Worm (Caenorhabditis elegans) whole organism, L4 larva: Measurements from ENCODE around the gene Y105C5A.1273.

Experiments
- T26A8.4 ChIP-seq: fragments of 200-800 bp; sonication (Bioruptor generic); IDR thresholded peaks from 2 replicates; pipeline ENCODE4 v1.3.6; 2022; ENCODE audit warnings: missing genetic modification characterization, missing compliant biosample characterization
- Y48G9A.11 ChIP-seq: fragments of 200-800 bp; sonication (Bioruptor generic); IDR thresholded peaks from 2 replicates; pipeline ENCODE4 v1.3.6; 2022; ENCODE audit warnings: missing genetic modification reagents, missing genetic modification characterization, missing compliant biosample characterization
- aly-2 ChIP-seq: sonication (generic microtip); optimal IDR thresholded peaks from 2 replicates; lab custom pipeline; 2018; ENCODE audit warnings: missing biosample characterization, missing genetic modification characterization
- ctbp-1 ChIP-seq: fragments of 200-800 bp; sonication (Bioruptor generic); IDR thresholded peaks from 2 replicates; pipeline ENCODE4 v1.3.6; 2022; ENCODE audit warnings: missing genetic modification reagents, missing genetic modification characterization, missing compliant biosample characterization
- daf-12 ChIP-seq: fragments of 150-350 bp; optimal IDR thresholded peaks from 2 replicates; lab custom pipeline; 2014; ENCODE audit warnings: missing biosample characterization, missing genetic modification reagents, missing genetic modification characterization
- jun-1 ChIP-seq: fragments of 150-350 bp; optimal IDR thresholded peaks from 2 replicates; lab custom pipeline; 2014; ENCODE audit warnings: missing biosample characterization, missing genetic modification reagents, missing genetic modification characterization
- nhr-10 ChIP-seq: fragments of 150-350 bp; optimal IDR thresholded peaks from 2 replicates; lab custom pipeline; 2014; ENCODE audit warnings: missing biosample characterization, missing genetic modification characterization
- nhr-25 ChIP-seq: sonication (generic microtip); optimal IDR thresholded peaks from 2 replicates; lab custom pipeline; 2017; ENCODE audit warnings: missing genetic modification characterization, mild to moderate bottlenecking, missing compliant biosample characterization, antibody characterized with exemption, moderate library complexity, borderline replicate concordance; ENCODE audit not compliant: insufficient read depth
- nhr-28 ChIP-seq: fragments of 150-350 bp; optimal IDR thresholded peaks from 2 replicates; lab custom pipeline; 2014; ENCODE audit warnings: missing biosample characterization, missing genetic modification characterization
- nhr-77 ChIP-seq: fragments of 150-350 bp; optimal IDR thresholded peaks from 2 replicates; lab custom pipeline; 2014; ENCODE audit warnings: missing biosample characterization, missing genetic modification characterization
- unc-130 ChIP-seq: sonication (generic microtip); optimal IDR thresholded peaks from 2 replicates; lab custom pipeline; 2016; ENCODE audit warnings: missing genetic modification reagents, missing genetic modification characterization, missing compliant biosample characterization
- unc-39 ChIP-seq: sonication (generic microtip); optimal IDR thresholded peaks from 2 replicates; lab custom pipeline; 2017; ENCODE audit warnings: missing biosample characterization, missing genetic modification characterization

ce11 chrIV:15794007-15794406, 3.1 kb downstream of the Y105C5A.1273 start:
- no peak for TF ChIP-seq Y48G9A.11 (GFP tag; lab: Robert Waterston, UW)
- no peak for TF ChIP-seq unc-130 (GFP tag; lab: Kevin White, UChicago)
- no peak for TF ChIP-seq nhr-28 (tag; lab: Kevin White, UChicago)
- TF ChIP-seq jun-1 (tag; lab: Kevin White, UChicago) = no peak
- no peak for TF ChIP-seq T26A8.4
- no peak for TF ChIP-seq nhr-77 (tag; lab: Kevin White, UChicago)
- TF ChIP-seq aly-2 = no peak
- no peak for TF ChIP-seq nhr-10 (tag; lab: Kevin White, UChicago)
- no peak for TF ChIP-seq daf-12 (tag; lab: Kevin White, UChicago)
- TF ChIP-seq nhr-25 (tag; lab: Kevin White, UChicago) = no peak
- TF ChIP-seq ctbp-1 (GFP tag; lab: Robert Waterston, UW) = no peak
- TF ChIP-seq unc-39 (tag; lab: Kevin White, UChicago) = no peak
